Fruit fly (Drosophila melanogaster): ENCODE results near the gene CG33783.

The CG33783 gene

DNA sequence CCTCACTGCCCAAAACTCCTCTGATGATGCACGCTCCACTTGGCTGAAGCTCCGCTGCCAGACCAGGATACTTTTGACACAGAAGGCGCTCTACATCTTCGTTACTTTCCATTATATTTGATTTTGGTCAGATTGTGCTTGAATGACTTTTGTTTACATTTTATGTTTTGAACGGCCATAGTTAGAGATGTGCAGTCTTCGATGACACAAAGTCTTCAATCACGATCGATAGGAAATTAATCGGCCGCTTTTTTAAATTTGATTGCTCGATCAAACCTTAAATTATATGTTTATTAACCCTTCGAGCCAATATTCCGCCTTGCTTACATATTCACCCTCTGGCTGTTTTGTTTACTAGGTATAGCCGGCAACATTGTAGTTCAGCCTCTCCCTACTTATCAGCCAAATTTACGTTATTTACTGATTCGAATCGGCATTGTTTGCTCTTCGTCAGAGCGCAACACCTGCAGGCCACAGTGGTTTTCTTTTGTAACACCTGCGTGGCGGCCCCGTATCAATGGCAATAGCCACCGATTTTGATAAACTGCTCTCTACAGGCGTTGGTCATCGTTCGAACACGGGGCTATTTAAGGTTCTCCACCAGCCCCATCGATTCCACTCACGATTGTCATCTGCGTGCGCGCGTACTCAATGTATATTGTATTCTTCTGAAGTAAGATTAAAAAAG, 13.7 kb upstream of the CG33783 start, which contains the start of the genes Fancl and Npc2e (continued):
- TF ChIP-seq CG16863 (GFP tag; optimal IDR thresholded peaks at IDR 0.05) (no peak), Lhr (GFP tag; optimal IDR thresholded peaks at IDR 0.05) (peak; percentile 6), Myb (GFP tag; optimal IDR thresholded peaks at IDR 0.05) (peak; percentile 29), fu2 (GFP tag; optimal IDR thresholded peaks at IDR 0.05) (no peak), Hey (tag; optimal IDR thresholded peaks at IDR 0.05) (peak; percentile 54), CG17912 (GFP tag; optimal IDR thresholded peaks at IDR 0.05) (no peak), dpn (GFP tag; optimal IDR thresholded peaks at IDR 0.05) (no peak), CG9727 (GFP tag; optimal IDR thresholded peaks at IDR 0.05) (no peak), chinmo (GFP tag; IDR thresholded peaks at IDR 0.05; ENCODE audit: partially characterized antibody) (no peak), CG2678 (tag; optimal IDR thresholded peaks at IDR 0.05) (no peak)

DNA sequence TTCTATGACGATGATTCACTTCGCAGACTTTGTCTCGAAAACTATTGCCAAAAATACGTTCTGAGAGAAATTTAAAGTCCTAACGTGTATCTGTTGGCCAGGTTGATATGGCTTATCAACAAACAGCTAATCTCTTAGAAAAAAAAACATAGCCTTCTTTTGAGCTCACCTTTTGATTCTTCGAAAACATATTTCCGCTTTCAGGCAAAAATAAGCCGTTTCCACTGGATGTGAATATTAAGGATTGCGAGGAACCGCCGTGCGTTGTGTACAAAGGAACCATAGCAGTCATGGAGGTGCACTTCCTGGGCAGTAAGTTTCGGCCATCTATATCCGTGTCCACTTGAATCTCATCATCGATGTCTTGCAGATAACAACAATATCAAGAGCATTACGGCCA, 13.0 kb upstream of the CG33783 start:
- TF ChIP-seq abd-A (tag; optimal IDR thresholded peaks at IDR 0.05) (no peak), crc (GFP tag; optimal IDR thresholded peaks at IDR 0.05) (no peak), NfI (GFP tag; optimal IDR thresholded peaks at IDR 0.05) (peak; percentile 45), CTCF (GFP tag; optimal IDR thresholded peaks at IDR 0.05) (peak; percentile 0), CG7839 (tag; optimal IDR thresholded peaks at IDR 0.05) (peak; percentile 21), ttk (GFP tag; IDR thresholded peaks at IDR 0.05) (0 out of 2 replicates have a peak, but pooled peaks have one; percentile 24), zen (tag; optimal IDR thresholded peaks at IDR 0.05) (peak; percentile 17), grau (tag; optimal IDR thresholded peaks at IDR 0.05) (no peak), CG11504 (tag; optimal IDR thresholded peaks at IDR 0.05) (peak; percentile 33), CG12219 (GFP tag; optimal IDR thresholded peaks at IDR 0.05) (peak; percentile 45), Vsx1 (GFP tag; optimal IDR thresholded peaks at IDR 0.05) (peak; percentile 53), CG2199 (GFP tag; IDR thresholded peaks at IDR 0.05) (0 out of 3 replicates have a peak, but pooled peaks have one; percentile 61), ssp (GFP tag; IDR thresholded peaks at IDR 0.05) (peak; percentile 59), Ets65A (GFP tag) (peak; percentile 8), Sox100B (GFP tag; optimal IDR thresholded peaks at IDR 0.05) (peak; percentile 9), CG1603 (tag; optimal IDR thresholded peaks at IDR 0.05) (peak; percentile 34), Fer3 (tag; optimal IDR thresholded peaks at IDR 0.05) (peak; percentile 13), CG7357 (GFP tag; IDR thresholded peaks at IDR 0.05) (peak; percentile 51; the same call in 2 of the 3 replicates), CG15514 (GFP tag; optimal IDR thresholded peaks at IDR 0.05) (peak; percentile 21), CG7271 (tag; optimal IDR thresholded peaks at IDR 0.05) (peak; percentile 19), CG17186 (GFP tag; optimal IDR thresholded peaks at IDR 0.05) (no peak), Rfx (GFP tag; IDR thresholded peaks at IDR 0.05) (0 out of 2 replicates have a peak, but pooled peaks have one; percentile 5), CG7987 (GFP tag; optimal IDR thresholded peaks at IDR 0.05) (peak; percentile 0), TFAM (GFP tag; optimal IDR thresholded peaks at IDR 0.05) (no peak), CG17385 (GFP tag; optimal IDR thresholded peaks at IDR 0.05) (peak; percentile 18), stwl (tag; optimal IDR thresholded peaks at IDR 0.05) (peak; percentile 29), Meics (GFP tag; optimal IDR thresholded peaks at IDR 0.05) (peak; percentile 44), grn (GFP tag; optimal IDR thresholded peaks at IDR 0.05) (peak; percentile 13), ci (GFP tag; IDR thresholded peaks at IDR 0.05) (0 out of 3 replicates have a peak, but pooled peaks have one; percentile 32), Fer1 (GFP tag; optimal IDR thresholded peaks at IDR 0.05) (peak; percentile 26), Ets97D (GFP tag; optimal IDR thresholded peaks at IDR 0.05) (peak; percentile 84), stc (GFP tag; IDR thresholded peaks at IDR 0.05) (peak; percentile 49; the same call in 1 of the 2 replicates), CG13624 (GFP tag; optimal IDR thresholded peaks at IDR 0.05) (no peak), ems (GFP tag; optimal IDR thresholded peaks at IDR 0.05) (no peak), MTF-1 (GFP tag; optimal IDR thresholded peaks at IDR 0.05; ENCODE audit: borderline replicate concordance) (peak; percentile 8), Med (GFP tag) (peak; percentile 76), lab (GFP tag; optimal IDR thresholded peaks at IDR 0.05) (peak; percentile 56), Asciz (GFP tag; optimal IDR thresholded peaks at IDR 0.05) (peak; percentile 32), Myb (GFP tag; optimal IDR thresholded peaks at IDR 0.05) (peak; percentile 42)
